Fruit fly (Drosophila melanogaster): Measurements from ENCODE around the gene CG6094.

- TF ChIP-seq CG8478 (optimal IDR thresholded peaks at IDR 0.05) (no peak), CTCF (optimal IDR thresholded peaks at IDR 0.05) (no peak)
These were observed 24.6 kb downstream of the CG6094 start, which contains the start of gene CG18301 for dm6 chr2L:10531521-10531920.

Measured in S2 (cell line).